Fruit fly (Drosophila melanogaster) whole organism, prepupa: ENCODE results near the gene CG43168.
A peak's percentile ranks its signal among the peaks of the same experiment; 100 is the strongest.

ENCODE experiments used
- Blimp-1 ChIP-seq: fragments of 200-800 bp; sonication (Bioruptor generic); optimal IDR thresholded peaks from 3 replicates; lab custom pipeline; 2017; ENCODE audit warnings: missing biosample characterization, missing genetic modification characterization, mild to moderate bottlenecking, moderate library complexity, missing genetic modification reagents
- CG10631 ChIP-seq: fragments of 200-800 bp; sonication (Bioruptor generic); optimal IDR thresholded peaks from 2 replicates; lab custom pipeline; 2016; ENCODE audit warnings: missing biosample characterization, missing genetic modification characterization
- CG10669 ChIP-seq: fragments of 200-800 bp; sonication (Bioruptor generic); optimal IDR thresholded peaks from 3 replicates; lab custom pipeline; 2018; ENCODE audit warnings: missing biosample characterization, mild to moderate bottlenecking, missing genetic modification characterization, moderate library complexity
- CG11762 ChIP-seq: fragments of 200-800 bp; sonication (Bioruptor generic); optimal IDR thresholded peaks from 3 replicates; lab custom pipeline; 2016; ENCODE audit warnings: missing biosample characterization, missing genetic modification characterization; ENCODE audit not compliant: insufficient read depth
- CG11902 ChIP-seq: fragments of 200-800 bp; sonication (Bioruptor generic); optimal IDR thresholded peaks from 3 replicates; lab custom pipeline; 2016; ENCODE audit warnings: missing biosample characterization, missing genetic modification characterization
- CG15336 ChIP-seq: fragments of 200-800 bp; sonication (Bioruptor generic); IDR thresholded peaks from 2 replicates; pipeline ENCODE4 v1.3.6; 2022; ENCODE audit warnings: missing biosample characterization, missing genetic modification characterization
- CG1621 ChIP-seq: fragments of 200-800 bp; sonication (Bioruptor generic); optimal IDR thresholded peaks from 3 replicates; lab custom pipeline; 2018; ENCODE audit warnings: missing biosample characterization, mild to moderate bottlenecking, missing genetic modification characterization
- CG16779 ChIP-seq: fragments of 200-800 bp; sonication (Bioruptor generic); optimal IDR thresholded peaks from 3 replicates; lab custom pipeline; 2017; ENCODE audit warnings: missing biosample characterization, mild to moderate bottlenecking, missing genetic modification characterization
- CG31627 ChIP-seq: fragments of 200-800 bp; sonication (Bioruptor generic); optimal IDR thresholded peaks from 3 replicates; lab custom pipeline; 2016; ENCODE audit warnings: missing biosample characterization, missing genetic modification characterization
- CG3919 ChIP-seq: fragments of 200-800 bp; sonication (Bioruptor generic); optimal IDR thresholded peaks from 3 replicates; lab custom pipeline; 2016; ENCODE audit warnings: missing biosample characterization, missing genetic modification characterization
- CG4318 ChIP-seq: fragments of 200-800 bp; sonication (Bioruptor generic); optimal IDR thresholded peaks from 3 replicates; lab custom pipeline; 2017; ENCODE audit warnings: missing biosample characterization, mild to moderate bottlenecking, missing genetic modification characterization
- CG6163 ChIP-seq: fragments of 200-800 bp; sonication (Bioruptor generic); IDR thresholded peaks from 3 replicates; pipeline ENCODE4 v1.3.6; 2022; ENCODE audit warnings: missing biosample characterization, missing genetic modification characterization
- CG6276 ChIP-seq: fragments of 200-800 bp; sonication (Bioruptor generic); optimal IDR thresholded peaks from 2 replicates; lab custom pipeline; 2017; ENCODE audit warnings: missing biosample characterization, mild to moderate bottlenecking, missing genetic modification characterization
- CG6792 ChIP-seq: fragments of 200-800 bp; sonication (Bioruptor generic); optimal IDR thresholded peaks from 3 replicates; lab custom pipeline; 2016; ENCODE audit warnings: missing biosample characterization, missing genetic modification characterization
- CG6808 ChIP-seq: fragments of 200-800 bp; sonication (Bioruptor generic); optimal IDR thresholded peaks from 3 replicates; lab custom pipeline; 2017; ENCODE audit warnings: missing biosample characterization, missing genetic modification characterization, mild to moderate bottlenecking, moderate library complexity, missing genetic modification reagents
- CG7368 ChIP-seq: fragments of 200-800 bp; sonication (Bioruptor generic); optimal IDR thresholded peaks from 3 replicates; lab custom pipeline; 2016; ENCODE audit warnings: missing biosample characterization, missing genetic modification characterization
- CG8119 ChIP-seq: fragments of 200-800 bp; sonication (Bioruptor generic); IDR thresholded peaks from 3 replicates; pipeline ENCODE4 v1.3.6; 2022; ENCODE audit warnings: missing biosample characterization, missing genetic modification characterization
- CG8319 ChIP-seq: fragments of 200-800 bp; sonication (Bioruptor generic); optimal IDR thresholded peaks from 3 replicates; lab custom pipeline; 2016; ENCODE audit warnings: missing biosample characterization, missing genetic modification characterization
- CG8632 ChIP-seq: fragments of 200-800 bp; sonication (Bioruptor generic); optimal IDR thresholded peaks from 3 replicates; lab custom pipeline; 2016; ENCODE audit warnings: missing biosample characterization, missing genetic modification characterization
- CG9139 ChIP-seq: fragments of 200-800 bp; sonication (Bioruptor generic); optimal IDR thresholded peaks from 3 replicates; lab custom pipeline; 2017; ENCODE audit warnings: missing biosample characterization, mild to moderate bottlenecking, missing genetic modification characterization
- Eip75B ChIP-seq: fragments of 200-800 bp; sonication (Bioruptor generic); optimal IDR thresholded peaks from 3 replicates; lab custom pipeline; 2016; ENCODE audit warnings: missing biosample characterization, missing genetic modification characterization
- Eip78C ChIP-seq: fragments of 200-800 bp; sonication (Bioruptor generic); peaks from one replicate; lab custom pipeline; 2016; ENCODE audit warnings: missing biosample characterization, missing genetic modification characterization
- Eip93F ChIP-seq: fragments of 200-800 bp; sonication (Bioruptor generic); optimal IDR thresholded peaks from 2 replicates; lab custom pipeline; 2016; ENCODE audit warnings: missing biosample characterization, mild to moderate bottlenecking, missing genetic modification characterization
- Ets21C ChIP-seq: fragments of 200-800 bp; sonication (Bioruptor generic); optimal IDR thresholded peaks from 3 replicates; lab custom pipeline; 2016; ENCODE audit warnings: missing biosample characterization, missing genetic modification characterization
- Ets96B ChIP-seq: fragments of 200-800 bp; optimal IDR thresholded peaks from 2 replicates; lab custom pipeline; 2019; ENCODE audit warnings: missing biosample characterization, mild to moderate bottlenecking, missing genetic modification characterization, moderate library complexity
- Hr38 ChIP-seq: sonication (Bioruptor generic); optimal IDR thresholded peaks from 2 replicates; lab custom pipeline; 2016; ENCODE audit warnings: missing biosample characterization, missing genetic modification characterization
- Hr39 ChIP-seq: fragments of 200-800 bp; sonication (Bioruptor generic); optimal IDR thresholded peaks from 2 replicates; lab custom pipeline; 2016; ENCODE audit warnings: missing biosample characterization, missing genetic modification characterization
- Hr4 ChIP-seq: fragments of 200-800 bp; sonication (Bioruptor generic); optimal IDR thresholded peaks from 3 replicates; lab custom pipeline; 2016; ENCODE audit warnings: missing biosample characterization, missing genetic modification characterization
- Lpt ChIP-seq: fragments of 200-800 bp; sonication (Bioruptor generic); optimal IDR thresholded peaks from 3 replicates; lab custom pipeline; 2016; ENCODE audit warnings: missing biosample characterization, missing genetic modification characterization
- Met ChIP-seq: fragments of 200-800 bp; sonication (Bioruptor generic); optimal IDR thresholded peaks from 3 replicates; lab custom pipeline; 2016; ENCODE audit warnings: missing biosample characterization, missing genetic modification characterization
- Smox ChIP-seq: fragments of 200-800 bp; sonication (Bioruptor generic); optimal IDR thresholded peaks from 3 replicates; lab custom pipeline; 2016; ENCODE audit warnings: missing biosample characterization, missing genetic modification characterization
- Sox102F ChIP-seq: fragments of 200-800 bp; sonication (Bioruptor generic); optimal IDR thresholded peaks from 2 replicates; lab custom pipeline; 2016; ENCODE audit warnings: missing biosample characterization, mild to moderate bottlenecking, missing genetic modification characterization
- Sox14 ChIP-seq: fragments of 200-800 bp; sonication (Bioruptor generic); optimal IDR thresholded peaks from 3 replicates; lab custom pipeline; 2016; ENCODE audit warnings: missing biosample characterization, missing genetic modification characterization
- achi ChIP-seq: fragments of 200-800 bp; sonication (Bioruptor generic); optimal IDR thresholded peaks from 3 replicates; lab custom pipeline; 2016; ENCODE audit warnings: missing biosample characterization, missing genetic modification characterization
- acj6 ChIP-seq: fragments of 200-800 bp; sonication (Bioruptor generic); optimal IDR thresholded peaks from 3 replicates; lab custom pipeline; 2016; ENCODE audit warnings: missing biosample characterization, missing genetic modification characterization
- cyc ChIP-seq: fragments of 200-800 bp; sonication (Bioruptor generic); optimal IDR thresholded peaks from 3 replicates; lab custom pipeline; 2016; ENCODE audit warnings: missing biosample characterization, missing genetic modification characterization
- dac ChIP-seq: fragments of 200-800 bp; sonication (Bioruptor generic); optimal IDR thresholded peaks from 2 replicates; lab custom pipeline; 2017; ENCODE audit warnings: missing biosample characterization, mild to moderate bottlenecking, missing genetic modification characterization
- dsx ChIP-seq: fragments of 200-800 bp; optimal IDR thresholded peaks from 3 replicates; lab custom pipeline; 2019; ENCODE audit warnings: missing biosample characterization, mild to moderate bottlenecking, missing genetic modification characterization, moderate library complexity; ENCODE audit not compliant: poor library complexity, severe bottlenecking
- eg ChIP-seq: fragments of 200-800 bp; sonication (Bioruptor generic); IDR thresholded peaks from 3 replicates; pipeline ENCODE4 v1.3.6; 2022; ENCODE audit warnings: missing biosample characterization, missing genetic modification characterization
- esn ChIP-seq: fragments of 200-800 bp; sonication (Bioruptor generic); optimal IDR thresholded peaks from 2 replicates; lab custom pipeline; 2016; ENCODE audit warnings: missing biosample characterization, mild to moderate bottlenecking, missing genetic modification characterization, moderate library complexity
- fd59A ChIP-seq: fragments of 200-800 bp; sonication (Bioruptor generic); optimal IDR thresholded peaks from 2 replicates; lab custom pipeline; 2017; ENCODE audit warnings: missing biosample characterization, mild to moderate bottlenecking, missing genetic modification characterization, missing genetic modification reagents
- fd85E ChIP-seq: fragments of 200-800 bp; sonication (Bioruptor generic); optimal IDR thresholded peaks from 3 replicates; lab custom pipeline; 2016; ENCODE audit warnings: missing biosample characterization, missing genetic modification characterization
- fkh ChIP-seq: fragments of 200-800 bp; sonication (Bioruptor generic); optimal IDR thresholded peaks from 3 replicates; lab custom pipeline; 2017; ENCODE audit warnings: missing biosample characterization, mild to moderate bottlenecking, missing genetic modification characterization, moderate library complexity
- lz ChIP-seq: fragments of 200-800 bp; sonication (Bioruptor generic); optimal IDR thresholded peaks from 3 replicates; lab custom pipeline; 2016; ENCODE audit warnings: missing biosample characterization, missing genetic modification characterization
- net ChIP-seq: fragments of 200-800 bp; sonication (Bioruptor generic); optimal IDR thresholded peaks from 3 replicates; lab custom pipeline; 2016; ENCODE audit warnings: missing biosample characterization, missing genetic modification characterization
- pdm3 ChIP-seq: fragments of 200-800 bp; sonication (Bioruptor generic); optimal IDR thresholded peaks from 3 replicates; lab custom pipeline; 2016; ENCODE audit warnings: missing biosample characterization, missing genetic modification characterization
- salr ChIP-seq, 2 experiments: fragments of 200-800 bp; sonication (Bioruptor generic); optimal IDR thresholded peaks; 3 replicates each; lab custom pipeline; 2016 to 2018; ENCODE audit warnings: missing biosample characterization in 2 of 2, missing genetic modification characterization in 2 of 2, mild to moderate bottlenecking in 1 of 2
- spab ChIP-seq: fragments of 200-800 bp; sonication (Bioruptor generic); optimal IDR thresholded peaks from 2 replicates; lab custom pipeline; 2017; ENCODE audit warnings: missing biosample characterization, mild to moderate bottlenecking, missing genetic modification characterization, missing genetic modification reagents
- ss ChIP-seq, 2 experiments: fragments of 200-800 bp; sonication (Bioruptor generic); optimal IDR thresholded peaks; 2 replicates in 1 of 2; 3 replicates in 1 of 2; lab custom pipeline; 2017 to 2018; ENCODE audit warnings: mild to moderate bottlenecking in 2 of 2, missing biosample characterization in 2 of 2, missing genetic modification characterization in 2 of 2, moderate library complexity in 1 of 2
- svp ChIP-seq: fragments of 200-800 bp; sonication (Bioruptor generic); peaks from one replicate; lab custom pipeline; 2016; ENCODE audit warnings: missing biosample characterization, missing genetic modification characterization
- topi ChIP-seq: fragments of 200-800 bp; sonication (Bioruptor generic); optimal IDR thresholded peaks from 3 replicates; lab custom pipeline; 2016; ENCODE audit warnings: missing biosample characterization, missing genetic modification characterization
- vri ChIP-seq: fragments of 200-800 bp; sonication (Bioruptor generic); optimal IDR thresholded peaks from 3 replicates; lab custom pipeline; 2016; ENCODE audit warnings: missing biosample characterization, mild to moderate bottlenecking, missing genetic modification characterization

The CG43168 gene

DNA sequence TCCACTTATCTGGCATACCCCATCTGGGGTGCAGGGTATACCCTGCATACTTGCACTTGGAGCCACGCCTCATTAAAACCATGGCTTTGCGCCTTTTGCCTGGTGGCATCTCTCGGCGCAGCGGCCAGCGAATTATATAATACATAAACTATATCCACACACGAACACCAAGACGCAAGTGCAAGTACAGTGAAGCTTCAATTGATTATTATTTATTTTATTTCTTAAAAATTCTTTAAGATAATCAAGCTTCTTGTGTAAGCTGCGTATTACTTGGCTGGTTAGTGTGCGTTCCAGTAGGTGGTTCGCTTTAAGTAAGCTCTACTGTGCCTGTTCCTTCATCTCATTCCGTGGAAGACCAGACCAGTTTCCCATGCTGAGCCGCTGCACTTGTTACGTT is 9.3 kb upstream of the CG43168 start:
- TF ChIP-seq Sox102F (GFP tag; lab: Kevin White, UChicago): peak; percentile 67
- TF ChIP-seq CG8632 (GFP tag; lab: Kevin White, UChicago): peak; percentile 73
- TF ChIP-seq CG6808 (GFP tag; lab: Kevin White, UChicago): peak; percentile 10
- no peak for TF ChIP-seq CG7368 (GFP tag; lab: Kevin White, UChicago)
- peak; percentile 88 for TF ChIP-seq CG10631 (GFP tag; lab: Kevin White, UChicago)
- TF ChIP-seq CG31627 (GFP tag; lab: Kevin White, UChicago): peak; percentile 45
- peak; percentile 59 for TF ChIP-seq CG4318 (GFP tag; lab: Kevin White, UChicago)
- peak; percentile 71 for TF ChIP-seq Met (GFP tag; lab: Kevin White, UChicago)
- no peak for TF ChIP-seq Eip93F (GFP tag; lab: Kevin White, UChicago)
- peak; percentile 89 for TF ChIP-seq CG3919 (GFP tag; lab: Kevin White, UChicago)
- TF ChIP-seq CG8319 (GFP tag; lab: Kevin White, UChicago): no peak
- no peak for TF ChIP-seq Hr38 (GFP tag; lab: Kevin White, UChicago)
- peak; percentile 74 for TF ChIP-seq CG6792 (GFP tag; lab: Kevin White, UChicago)
- peak; percentile 82 for TF ChIP-seq Hr4 (GFP tag; lab: Kevin White, UChicago)
- peak; percentile 17 for TF ChIP-seq Blimp-1 (GFP tag; lab: Kevin White, UChicago)
- TF ChIP-seq pdm3 (GFP tag; lab: Kevin White, UChicago): peak; percentile 75
- peak; percentile 61 for TF ChIP-seq CG10669
- TF ChIP-seq CG6276 (GFP tag; lab: Kevin White, UChicago): peak; percentile 70
- peak; percentile 54 for TF ChIP-seq CG1621 (tag; lab: Kevin White, UChicago)
- TF ChIP-seq CG15336 (GFP tag; lab: Robert Waterston, UW): peak; percentile 84
- peak; percentile 51 for TF ChIP-seq lz (GFP tag; lab: Kevin White, UChicago)
- peak; percentile 81 for TF ChIP-seq Eip75B (GFP tag; lab: Kevin White, UChicago)
- TF ChIP-seq dac (GFP tag; lab: Kevin White, UChicago): peak; percentile 26
- peak; percentile 69 for TF ChIP-seq Ets96B
- peak; percentile 18 to 75 for TF ChIP-seq salr (GFP tag; optimal IDR thresholded peaks at IDR 0.05; lab: Kevin White, UChicago)
- peak; percentile 75 for TF ChIP-seq topi
- peak; percentile 65 for TF ChIP-seq CG11762
- TF ChIP-seq CG11902 (GFP tag; lab: Kevin White, UChicago): peak; percentile 15
- no peak for TF ChIP-seq fkh (GFP tag; lab: Kevin White, UChicago)
- peak; percentile 31 for TF ChIP-seq spab (GFP tag; lab: Kevin White, UChicago)
- TF ChIP-seq vri (GFP tag; lab: Kevin White, UChicago): peak; percentile 49
- peak; percentile 88 to 90 for TF ChIP-seq ss (GFP tag; optimal IDR thresholded peaks at IDR 0.05; lab: Kevin White, UChicago)
- TF ChIP-seq Smox (GFP tag; lab: Kevin White, UChicago): peak; percentile 54
- peak; percentile 35 for TF ChIP-seq Ets21C (GFP tag; lab: Kevin White, UChicago)
- TF ChIP-seq CG8119: peak; percentile 80
- TF ChIP-seq acj6 (GFP tag; lab: Kevin White, UChicago): peak; percentile 82
- peak; percentile 76 for TF ChIP-seq Lpt (GFP tag; lab: Kevin White, UChicago)
- peak; percentile 59 for TF ChIP-seq fd59A (GFP tag; lab: Kevin White, UChicago)
- peak; percentile 56 for TF ChIP-seq cyc (GFP tag; lab: Kevin White, UChicago)
- TF ChIP-seq net: peak; percentile 78
- TF ChIP-seq Sox14 (GFP tag; lab: Kevin White, UChicago): peak; percentile 76
- peak; percentile 71 for TF ChIP-seq esn
- TF ChIP-seq Hr39 (GFP tag; lab: Kevin White, UChicago): peak; percentile 36
- TF ChIP-seq dsx (GFP tag; lab: Kevin White, UChicago): peak; percentile 77
- TF ChIP-seq fd85E: no peak
- TF ChIP-seq achi (GFP tag; lab: Kevin White, UChicago): peak; percentile 83
- peak; percentile 98 for TF ChIP-seq Eip78C (GFP tag; lab: Kevin White, UChicago)
- peak; percentile 64 for TF ChIP-seq CG9139 (GFP tag; lab: Kevin White, UChicago)
- peak; percentile 88 for TF ChIP-seq CG6163 (GFP tag; lab: Robert Waterston, UW)
- peak; percentile 60 for TF ChIP-seq CG16779
- peak; percentile 92 for TF ChIP-seq svp (GFP tag; lab: Kevin White, UChicago)
- peak; percentile 92 for TF ChIP-seq eg (GFP tag; lab: Robert Waterston, UW)
